Worm (Caenorhabditis elegans) whole organism, L2 larva: ENCODE measurements around the gene rrf-3.

Experiments used
- R02D3.7 ChIP-seq: fragments of 150-350 bp; optimal IDR thresholded peaks from 2 replicates; lab custom pipeline; 2014; ENCODE audit warnings: missing biosample characterization, missing genetic modification characterization
- Y55F3AM.14 ChIP-seq: fragments of 200-800 bp; sonication (Bioruptor generic); optimal IDR thresholded peaks from 2 replicates; lab custom pipeline; 2018; ENCODE audit warnings: mild to moderate bottlenecking, missing genetic modification characterization, missing compliant biosample characterization
- ZK546.5 ChIP-seq: sonication (generic microtip); optimal IDR thresholded peaks from 2 replicates; lab custom pipeline; 2017; ENCODE audit warnings: missing biosample characterization, missing genetic modification characterization
- alr-1 ChIP-seq: fragments of 150-350 bp; optimal IDR thresholded peaks from 2 replicates; lab custom pipeline; 2014; ENCODE audit warnings: missing biosample characterization, missing genetic modification characterization
- ama-1 ChIP-seq: fragments of 150-350 bp; optimal IDR thresholded peaks from 2 replicates; lab custom pipeline; 2018; ENCODE audit warnings: inconsistent platforms
- ceh-82 ChIP-seq: fragments of 150-350 bp; optimal IDR thresholded peaks from 2 replicates; lab custom pipeline; 2014; ENCODE audit warnings: missing biosample characterization, missing genetic modification characterization
- elt-1 ChIP-seq: fragments of 150-350 bp; optimal IDR thresholded peaks from 2 replicates; lab custom pipeline; 2014; ENCODE audit warnings: missing biosample characterization, missing genetic modification characterization
- elt-3 ChIP-seq: sonication (generic microtip); optimal IDR thresholded peaks from 2 replicates; lab custom pipeline; 2017; ENCODE audit warnings: missing biosample characterization, missing genetic modification characterization
- lin-39 ChIP-seq: fragments of 150-350 bp; optimal IDR thresholded peaks from 2 replicates; lab custom pipeline; 2014; ENCODE audit warnings: missing biosample characterization, missing genetic modification reagents, missing genetic modification characterization
- nhr-10 ChIP-seq: sonication (generic microtip); optimal IDR thresholded peaks from 2 replicates; lab custom pipeline; 2017; ENCODE audit warnings: missing biosample characterization, missing genetic modification characterization
- nhr-11 ChIP-seq: fragments of 150-350 bp; optimal IDR thresholded peaks from 2 replicates; lab custom pipeline; 2014; ENCODE audit warnings: missing biosample characterization, missing genetic modification characterization
- nhr-21 ChIP-seq: fragments of 150-350 bp; optimal IDR thresholded peaks from 2 replicates; lab custom pipeline; 2014; ENCODE audit warnings: missing biosample characterization, missing genetic modification characterization
- nhr-6 ChIP-seq: fragments of 150-350 bp; optimal IDR thresholded peaks from 2 replicates; lab custom pipeline; 2014; ENCODE audit warnings: missing biosample characterization, missing genetic modification characterization
- peb-1 ChIP-seq: fragments of 150-350 bp; optimal IDR thresholded peaks from 2 replicates; lab custom pipeline; 2014; ENCODE audit warnings: missing biosample characterization, missing genetic modification characterization
- sma-9 ChIP-seq, 2 experiments: fragments of 150-350 bp in 1 of 2; sonication (generic microtip) in 1 of 2; optimal IDR thresholded peaks; 2 replicates each; lab custom pipeline; 2014 to 2016; ENCODE audit warnings: missing genetic modification characterization in 2 of 2, mild to moderate bottlenecking in 1 of 2, missing biosample characterization in 1 of 2, missing compliant biosample characterization in 1 of 2, missing genetic modification reagents in 1 of 2, moderate library complexity in 1 of 2
- unc-62 ChIP-seq: fragments of 150-350 bp; optimal IDR thresholded peaks from 2 replicates; lab custom pipeline; 2014; ENCODE audit warnings: missing biosample characterization, missing genetic modification reagents, missing genetic modification characterization
- ztf-1 ChIP-seq: fragments of 200-800 bp; sonication (Bioruptor generic); conservative IDR thresholded peaks from 2 replicates; pipeline ENCODE4 v1.3.6; 2022; ENCODE audit warnings: missing genetic modification characterization, missing compliant biosample characterization
- ztf-4 ChIP-seq: fragments of 150-350 bp; optimal IDR thresholded peaks from 2 replicates; lab custom pipeline; 2014; ENCODE audit warnings: missing biosample characterization, missing genetic modification characterization

rrf-3 gene

DNA sequence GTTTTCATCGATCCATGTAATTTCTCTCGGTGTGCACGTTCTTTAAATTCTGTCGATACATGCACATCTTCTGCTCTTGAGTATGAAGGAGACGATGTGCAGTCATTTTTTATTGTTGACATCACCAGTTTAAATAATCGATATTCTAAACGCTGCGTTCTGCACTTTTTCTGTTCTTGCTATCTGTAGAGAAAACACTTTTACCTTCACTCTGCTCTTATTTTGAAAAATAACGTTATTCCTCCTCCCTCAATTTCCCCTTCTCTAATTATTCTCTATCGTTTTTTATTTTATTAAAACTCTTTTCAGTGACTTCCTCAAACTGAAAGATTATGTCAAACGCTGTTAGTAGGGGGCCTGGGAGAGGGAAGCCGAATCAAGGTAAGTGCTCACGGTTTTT is 54.7 kb downstream of the rrf-3 start, which contains the start of gene ifg-1:
Gene ifg-1 (plus strand): TSS at position 301 of the 400 bp plus-strand sequence.
- no peak for TF ChIP-seq nhr-21 (tag; lab: Kevin White, UChicago)
- no peak for TF ChIP-seq alr-1 (tag; lab: Kevin White, UChicago)
- no peak for TF ChIP-seq unc-62 (GFP tag; lab: Kevin White, UChicago)
- TF ChIP-seq nhr-6 = no peak
- TF ChIP-seq Y55F3AM.14 (GFP tag; lab: Kevin White, UChicago) = no peak
- no peak for TF ChIP-seq elt-3 (tag; lab: Kevin White, UChicago)
- no peak for TF ChIP-seq peb-1 (tag; lab: Kevin White, UChicago)
- no peak for TF ChIP-seq lin-39 (tag; lab: Kevin White, UChicago)
- TF ChIP-seq ZK546.5 (tag; lab: Kevin White, UChicago) = no peak
- TF ChIP-seq elt-1 (tag; lab: Kevin White, UChicago) = no peak
- no peak for TF ChIP-seq ceh-82
- TF ChIP-seq nhr-10 (tag; lab: Kevin White, UChicago) = no peak
- no peak for TF ChIP-seq R02D3.7 (tag; lab: Kevin White, UChicago)
- TF ChIP-seq nhr-11 = no peak
- TF ChIP-seq ztf-4 (tag; lab: Kevin White, UChicago) = no peak
- TF ChIP-seq ama-1 (lab: Kevin White, UChicago) = no peak
- no peak for TF ChIP-seq sma-9 (GFP tag; optimal IDR thresholded peaks at IDR 0.05; lab: Kevin White, UChicago)
- TF ChIP-seq sma-9 (tag; optimal IDR thresholded peaks at IDR 0.05; lab: Kevin White, UChicago) = no peak
- TF ChIP-seq ztf-1 (GFP tag; lab: Robert Waterston, UW) = no peak
- TF ChIP-seq, all 48 proteins: peak for 0
